Fruit fly (Drosophila melanogaster) whole organism, embryonic: Measurements from ENCODE around the gene CG18577.

Experiments
- ATbp ChIP-seq: fragments of 200-800 bp; sonication (Bioruptor generic); optimal IDR thresholded peaks from 2 replicates; lab custom pipeline; 2017; ENCODE audit warnings: missing biosample characterization, mild to moderate bottlenecking, missing genetic modification characterization, missing genetic modification reagents
- BEAF-32 ChIP-seq: fragments of 200-800 bp; sonication (Bioruptor generic); optimal IDR thresholded peaks from 3 replicates; lab custom pipeline; 2017; ENCODE audit warnings: missing biosample characterization, missing genetic modification characterization, mild to moderate bottlenecking, moderate library complexity, missing genetic modification reagents
- CG11085 ChIP-seq: fragments of 200-800 bp; sonication (Bioruptor generic); IDR thresholded peaks from 2 replicates; pipeline ENCODE4 v1.3.6; 2022; ENCODE audit warnings: missing biosample characterization, missing genetic modification characterization
- CG12769 ChIP-seq: fragments of 200-800 bp; sonication (Bioruptor generic); optimal IDR thresholded peaks from 2 replicates; lab custom pipeline; 2019; ENCODE audit warnings: missing biosample characterization, mild to moderate bottlenecking, missing genetic modification characterization, moderate library complexity
- CG1529 ChIP-seq: fragments of 200-800 bp; sonication (Bioruptor generic); optimal IDR thresholded peaks from 3 replicates; lab custom pipeline; 2018; ENCODE audit warnings: missing biosample characterization, missing genetic modification characterization
- CG1792 ChIP-seq: fragments of 200-800 bp; sonication (Bioruptor generic); optimal IDR thresholded peaks from 2 replicates; lab custom pipeline; 2016; ENCODE audit warnings: missing biosample characterization, missing genetic modification characterization
- CG1832 ChIP-seq: fragments of 200-800 bp; sonication (Bioruptor generic); optimal IDR thresholded peaks from 2 replicates; lab custom pipeline; 2017; ENCODE audit warnings: missing biosample characterization, mild to moderate bottlenecking, missing genetic modification characterization, inconsistent platforms
- CG2199 ChIP-seq: fragments of 200-800 bp; sonication (Bioruptor generic); IDR thresholded peaks from 3 replicates; pipeline ENCODE4 v1.3.6; 2022; ENCODE audit warnings: missing biosample characterization, missing genetic modification characterization
- CG2875 ChIP-seq: fragments of 200-800 bp; sonication (Bioruptor generic); optimal IDR thresholded peaks from 2 replicates; lab custom pipeline; 2017; ENCODE audit warnings: missing biosample characterization, mild to moderate bottlenecking, missing genetic modification characterization, missing genetic modification reagents
- CG3065 ChIP-seq: fragments of 200-800 bp; sonication (Bioruptor generic); optimal IDR thresholded peaks from 2 replicates; lab custom pipeline; 2016; ENCODE audit warnings: missing biosample characterization, missing genetic modification characterization
- CG31388 ChIP-seq: fragments of 200-800 bp; sonication (Bioruptor generic); optimal IDR thresholded peaks from 2 replicates; lab custom pipeline; 2016; ENCODE audit warnings: missing biosample characterization, missing genetic modification characterization
- CG31441 ChIP-seq: fragments of 200-800 bp; sonication (Bioruptor generic); IDR thresholded peaks from 2 replicates; pipeline ENCODE4 v1.3.6; 2022; ENCODE audit warnings: missing biosample characterization, missing genetic modification characterization
- CG43689 ChIP-seq: fragments of 200-800 bp; sonication (Bioruptor generic); IDR thresholded peaks from 2 replicates; pipeline ENCODE4 v1.3.6; 2022; ENCODE audit warnings: missing biosample characterization, missing genetic modification characterization
- CG4617 ChIP-seq: fragments of 200-800 bp; sonication (Bioruptor generic); optimal IDR thresholded peaks from 3 replicates; lab custom pipeline; 2016; ENCODE audit warnings: missing biosample characterization, missing genetic modification characterization, borderline replicate concordance
- CG6765 ChIP-seq: fragments of 200-800 bp; sonication (Bioruptor generic); optimal IDR thresholded peaks from 3 replicates; lab custom pipeline; 2017; ENCODE audit warnings: missing biosample characterization, mild to moderate bottlenecking, missing genetic modification characterization
- CG9797 ChIP-seq: fragments of 200-800 bp; sonication (Bioruptor generic); optimal IDR thresholded peaks from 3 replicates; lab custom pipeline; 2018; ENCODE audit warnings: missing biosample characterization, mild to moderate bottlenecking, missing genetic modification characterization
- CG9932 ChIP-seq: fragments of 200-800 bp; sonication (Bioruptor generic); IDR thresholded peaks from 2 replicates; pipeline ENCODE4 v1.3.6; 2022; ENCODE audit warnings: missing biosample characterization, missing genetic modification characterization
- Dbx ChIP-seq: fragments of 200-800 bp; sonication (Bioruptor generic); IDR thresholded peaks from 3 replicates; pipeline ENCODE4 v1.3.6; 2022; ENCODE audit warnings: missing biosample characterization, missing genetic modification characterization
- Dip3 ChIP-seq: fragments of 200-800 bp; sonication (Bioruptor generic); optimal IDR thresholded peaks from 3 replicates; lab custom pipeline; 2016; ENCODE audit warnings: missing biosample characterization, missing genetic modification characterization
- Doc3 ChIP-seq: fragments of 200-800 bp; sonication (Bioruptor generic); IDR thresholded peaks from 3 replicates; pipeline ENCODE4 v1.3.6; 2022; ENCODE audit warnings: missing biosample characterization, missing genetic modification characterization; ENCODE audit not compliant: partially characterized antibody
- Dp ChIP-seq: fragments of 200-800 bp; sonication (Bioruptor generic); optimal IDR thresholded peaks from 2 replicates; lab custom pipeline; 2018; ENCODE audit warnings: missing biosample characterization, mild to moderate bottlenecking, missing genetic modification characterization, moderate library complexity
- Drgx ChIP-seq: fragments of 200-800 bp; sonication (Bioruptor generic); IDR thresholded peaks from 2 replicates; pipeline ENCODE4 v1.3.6; 2022; ENCODE audit warnings: missing biosample characterization, missing genetic modification characterization
- Ets65A ChIP-seq: fragments of 200-800 bp; sonication (Bioruptor generic); peaks from one replicate; lab custom pipeline; 2016; ENCODE audit warnings: missing biosample characterization, missing genetic modification characterization
- Gsc ChIP-seq: fragments of 200-800 bp; sonication (Bioruptor generic); IDR thresholded peaks from 2 replicates; pipeline ENCODE4 v1.3.6; 2022; ENCODE audit warnings: missing biosample characterization, missing genetic modification characterization
- HLHmδ ChIP-seq: fragments of 200-800 bp; sonication (Bioruptor generic); optimal IDR thresholded peaks from 2 replicates; lab custom pipeline; 2018; ENCODE audit warnings: missing biosample characterization, mild to moderate bottlenecking, missing genetic modification characterization, moderate library complexity
- Hr78 ChIP-seq, 2 experiments: fragments of 200-800 bp in 1 of 2; fragments of >200 bp in 1 of 2; sonication (Bioruptor generic) in 1 of 2; optimal IDR thresholded peaks; 2 replicates each; lab custom pipeline; 2017 to 2019; ENCODE audit warnings: missing biosample characterization in 2 of 2, missing genetic modification characterization in 2 of 2, mild to moderate bottlenecking in 1 of 2, moderate library complexity in 1 of 2
- MESR4 ChIP-seq: fragments of 200-800 bp; sonication (Bioruptor generic); optimal IDR thresholded peaks from 2 replicates; lab custom pipeline; 2018; ENCODE audit warnings: missing biosample characterization, mild to moderate bottlenecking, missing genetic modification characterization, moderate library complexity
- Med ChIP-seq: fragments of 200-800 bp; sonication (Bioruptor generic); peaks from one replicate; lab custom pipeline; 2016; ENCODE audit warnings: missing biosample characterization, missing genetic modification characterization, mild to moderate bottlenecking, inconsistent platforms, moderate library complexity
- Meics ChIP-seq: fragments of 200-800 bp; sonication (Bioruptor generic); optimal IDR thresholded peaks from 2 replicates; lab custom pipeline; 2017; ENCODE audit warnings: missing biosample characterization, mild to moderate bottlenecking, missing genetic modification characterization
- Oli ChIP-seq: fragments of 200-800 bp; sonication (Bioruptor generic); optimal IDR thresholded peaks from 2 replicates; lab custom pipeline; 2018; ENCODE audit warnings: missing biosample characterization, mild to moderate bottlenecking, missing genetic modification characterization, moderate library complexity
- Sry-β ChIP-seq: fragments of 200-800 bp; sonication (Bioruptor generic); optimal IDR thresholded peaks from 2 replicates; lab custom pipeline; 2018; ENCODE audit warnings: missing biosample characterization, mild to moderate bottlenecking, missing genetic modification characterization, moderate library complexity
- Sry-δ ChIP-seq: fragments of 200-800 bp; sonication (Bioruptor generic); optimal IDR thresholded peaks from 2 replicates; lab custom pipeline; 2016; ENCODE audit warnings: missing biosample characterization, missing genetic modification characterization
- ase ChIP-seq: fragments of 200-800 bp; sonication (Bioruptor generic); IDR thresholded peaks from 3 replicates; pipeline ENCODE4 v1.3.6; 2022; ENCODE audit warnings: missing biosample characterization, missing genetic modification characterization
- eyg ChIP-seq: fragments of 200-800 bp; sonication (Bioruptor generic); optimal IDR thresholded peaks from 3 replicates; lab custom pipeline; 2016; ENCODE audit warnings: missing biosample characterization, missing genetic modification characterization
- fd96Cb ChIP-seq: fragments of 200-800 bp; sonication (Bioruptor generic); optimal IDR thresholded peaks from 2 replicates; lab custom pipeline; 2018; ENCODE audit warnings: missing biosample characterization, mild to moderate bottlenecking, missing genetic modification characterization, moderate library complexity
- gcm ChIP-seq: fragments of 200-800 bp; sonication (Bioruptor generic); optimal IDR thresholded peaks from 2 replicates; lab custom pipeline; 2019; ENCODE audit warnings: missing biosample characterization, mild to moderate bottlenecking, missing genetic modification characterization, moderate library complexity
- grn ChIP-seq: fragments of 200-800 bp; sonication (Bioruptor generic); optimal IDR thresholded peaks from 3 replicates; lab custom pipeline; 2017; ENCODE audit warnings: missing biosample characterization, missing genetic modification characterization
- hth ChIP-seq: fragments of >200 bp; optimal IDR thresholded peaks from 2 replicates; lab custom pipeline; 2017; ENCODE audit warnings: inconsistent platforms
- jumu ChIP-seq: fragments of 200-800 bp; sonication (Bioruptor generic); optimal IDR thresholded peaks from 3 replicates; lab custom pipeline; 2016; ENCODE audit warnings: missing biosample characterization, missing genetic modification characterization
- kah ChIP-seq: fragments of 200-800 bp; sonication (Bioruptor generic); optimal IDR thresholded peaks from 2 replicates; lab custom pipeline; 2018; ENCODE audit warnings: missing biosample characterization, mild to moderate bottlenecking, missing genetic modification characterization
- lmd ChIP-seq: fragments of 200-800 bp; sonication (Bioruptor generic); IDR thresholded peaks from 2 replicates; pipeline ENCODE4 v1.3.6; 2022; ENCODE audit warnings: missing biosample characterization, missing genetic modification characterization
- lov ChIP-seq, 2 experiments: fragments of 200-800 bp in 1 of 2; fragments of >200 bp in 1 of 2; sonication (Bioruptor generic) in 1 of 2; IDR thresholded peaks in 1 of 2; optimal IDR thresholded peaks in 1 of 2; 2 replicates in 1 of 2; 3 replicates in 1 of 2; pipeline versions ENCODE4 v1.3.6 to Lab custom; 2017 to 2022; ENCODE audit warnings: missing biosample characterization in 1 of 2, missing genetic modification characterization in 1 of 2
- nom ChIP-seq: fragments of 200-800 bp; sonication (Bioruptor generic); optimal IDR thresholded peaks from 2 replicates; lab custom pipeline; 2017; ENCODE audit warnings: missing biosample characterization, missing genetic modification characterization, mild to moderate bottlenecking, moderate library complexity, missing genetic modification reagents
- pita ChIP-seq: fragments of 200-800 bp; sonication (Bioruptor generic); optimal IDR thresholded peaks from 2 replicates; lab custom pipeline; 2017; ENCODE audit warnings: missing biosample characterization, mild to moderate bottlenecking, missing genetic modification characterization
- ranshi ChIP-seq: fragments of 200-800 bp; sonication (Bioruptor generic); IDR thresholded peaks from 2 replicates; pipeline ENCODE4 v1.3.6; 2022; ENCODE audit warnings: missing biosample characterization, missing genetic modification characterization
- rib ChIP-seq: fragments of 200-800 bp; sonication (Bioruptor generic); IDR thresholded peaks from 2 replicates; pipeline ENCODE4 v1.3.6; 2022; ENCODE audit warnings: missing biosample characterization, missing genetic modification characterization
- row ChIP-seq: fragments of 200-800 bp; sonication (Bioruptor generic); IDR thresholded peaks from 3 replicates; pipeline ENCODE4 v1.3.6; 2022; ENCODE audit warnings: missing biosample characterization, missing genetic modification characterization
- sens-2 ChIP-seq: fragments of 200-800 bp; sonication (Bioruptor generic); IDR thresholded peaks from 2 replicates; pipeline ENCODE4 v1.3.6; 2022; ENCODE audit warnings: missing biosample characterization, missing genetic modification characterization
- tio ChIP-seq: fragments of 200-800 bp; sonication (Bioruptor generic); optimal IDR thresholded peaks from 2 replicates; lab custom pipeline; 2017; ENCODE audit warnings: missing biosample characterization, missing genetic modification characterization, inconsistent platforms
- wor ChIP-seq: fragments of 200-800 bp; sonication (Bioruptor generic); IDR thresholded peaks from 2 replicates; pipeline ENCODE4 v1.3.6; 2022; ENCODE audit warnings: missing biosample characterization, missing genetic modification characterization

CG18577 gene

dm6 chr3R:11214449-11214950 lies 18.6 kb downstream of the CG18577 start, which contains the start of gene ZnT86D (continued):
- TF ChIP-seq gcm (GFP tag; lab: Kevin White, UChicago), result peak; percentile 26
- no peak for TF ChIP-seq Gsc (GFP tag; lab: Robert Waterston, UW)
- no peak for TF ChIP-seq CG11085 (GFP tag; lab: Robert Waterston, UW)
- no peak for TF ChIP-seq hth
- TF ChIP-seq Dbx (GFP tag; lab: Robert Waterston, UW), result peak; percentile 58; the same call in 2 of the 3 replicates
- peak; percentile 56; the same call in 1 of the 2 replicates for TF ChIP-seq lmd
- no peak for TF ChIP-seq CG4617 (GFP tag; lab: Kevin White, UChicago)
- peak; percentile 45 for TF ChIP-seq CG1792
- no peak for TF ChIP-seq Hr78 (GFP tag; optimal IDR thresholded peaks at IDR 0.05; lab: Kevin White, UChicago)
- TF ChIP-seq CG1529 (GFP tag; lab: Kevin White, UChicago), result peak; percentile 20
- TF ChIP-seq CG9932, result peak; percentile 77
- no peak for TF ChIP-seq wor (GFP tag; lab: Robert Waterston, UW)
- no peak for TF ChIP-seq lov (optimal IDR thresholded peaks at IDR 0.05; lab: Kevin White, UChicago)
- TF ChIP-seq lov (GFP tag; IDR thresholded peaks at IDR 0.05; lab: Robert Waterston, UW), result no peak
- TF ChIP-seq Dp (GFP tag; lab: Kevin White, UChicago), result peak; percentile 6
- peak; percentile 44 for TF ChIP-seq Dip3
- no peak for TF ChIP-seq ase
- TF ChIP-seq CG31388 (GFP tag; lab: Kevin White, UChicago), result no peak
- TF ChIP-seq Doc3 (GFP tag; lab: Robert Waterston, UW), result no peak
- peak; percentile 44 for TF ChIP-seq BEAF-32 (GFP tag; lab: Kevin White, UChicago)
- TF ChIP-seq CG9797 (GFP tag; lab: Kevin White, UChicago), result no peak
- TF ChIP-seq pita (GFP tag; lab: Kevin White, UChicago), result no peak
- TF ChIP-seq CG12769, result peak; percentile 10
- peak; percentile 95 for TF ChIP-seq Med (GFP tag; lab: Kevin White, UChicago)
- peak; percentile 71 for TF ChIP-seq Sry-β (GFP tag; lab: Kevin White, UChicago)
- TF ChIP-seq CG3065 (GFP tag; lab: Kevin White, UChicago), result no peak
- TF ChIP-seq ATbp, result peak; percentile 21
- peak; percentile 98 for TF ChIP-seq row (GFP tag; lab: Robert Waterston, UW)
- no peak for TF ChIP-seq ranshi (GFP tag; lab: Robert Waterston, UW)
- TF ChIP-seq eyg (GFP tag; lab: Kevin White, UChicago), result peak; percentile 27
- TF ChIP-seq tio, result no peak
- TF ChIP-seq CG6765 (GFP tag; lab: Kevin White, UChicago), result no peak
- TF ChIP-seq Oli (tag; lab: Kevin White, UChicago), result peak; percentile 44
- TF ChIP-seq CG31441 (GFP tag; lab: Robert Waterston, UW), result peak; percentile 72
- peak; percentile 97 for TF ChIP-seq Ets65A (GFP tag; lab: Kevin White, UChicago)
- peak; percentile 37 for TF ChIP-seq fd96Cb (tag; lab: Kevin White, UChicago)
- TF ChIP-seq nom (GFP tag; lab: Kevin White, UChicago), result peak; percentile 35
- no peak for TF ChIP-seq CG2875 (GFP tag; lab: Kevin White, UChicago)
- no peak for TF ChIP-seq sens-2 (GFP tag; lab: Robert Waterston, UW)
- no peak for TF ChIP-seq HLHmδ
- peak; percentile 11 for TF ChIP-seq kah (GFP tag; lab: Kevin White, UChicago)
- TF ChIP-seq Meics (GFP tag; lab: Kevin White, UChicago), result peak; percentile 75
- TF ChIP-seq rib (GFP tag; lab: Robert Waterston, UW), result no peak
- TF ChIP-seq CG1832 (GFP tag; lab: Kevin White, UChicago), result no peak
- no peak for TF ChIP-seq CG2199 (GFP tag; lab: Robert Waterston, UW)
- no peak for TF ChIP-seq Drgx (GFP tag; lab: Robert Waterston, UW)
- TF ChIP-seq MESR4 (GFP tag; lab: Kevin White, UChicago), result peak; percentile 55
- peak; percentile 46 for TF ChIP-seq Sry-δ (GFP tag; lab: Kevin White, UChicago)
- TF ChIP-seq grn, result no peak
- TF ChIP-seq jumu (GFP tag; lab: Kevin White, UChicago), result peak; percentile 53
- no peak for TF ChIP-seq CG43689 (GFP tag; lab: Robert Waterston, UW)
